Worm (Caenorhabditis elegans): ENCODE measurements around the gene srj-52.

srj-52 gene

DNA sequence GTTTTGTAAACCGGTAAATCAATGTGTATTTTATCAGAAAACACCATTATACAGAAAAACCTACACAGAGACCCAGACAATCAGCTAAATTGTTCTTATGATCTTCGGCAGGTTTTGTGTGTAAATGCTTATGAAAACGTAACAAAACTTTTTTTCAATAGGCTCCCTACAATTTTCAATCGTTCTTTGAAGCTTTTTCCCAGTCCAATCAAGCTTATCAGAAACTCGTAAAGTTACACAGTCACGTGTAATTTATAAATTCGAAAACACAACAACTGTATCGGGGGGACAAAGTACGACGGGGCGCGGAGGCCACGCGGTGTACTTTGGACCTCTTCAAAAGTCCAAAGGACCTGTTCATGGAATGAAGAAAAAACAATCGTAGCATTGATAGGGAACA, 34.4 kb upstream of the srj-52 start (continued):
- TF ChIP-seq lir-3 (tag; optimal IDR thresholded peaks at IDR 0.05) (no peak), pqm-1 (tag; optimal IDR thresholded peaks at IDR 0.05) (no peak), spr-1 (tag; optimal IDR thresholded peaks at IDR 0.05) (peak; percentile 25), daf-16 (GFP tag; optimal IDR thresholded peaks at IDR 0.05) (peak in 1 of 2 experiments; percentile 52), daf-16 (tag; optimal IDR thresholded peaks at IDR 0.05) (peak; percentile 94), attf-4 (tag; optimal IDR thresholded peaks at IDR 0.05) (no peak), Y75B8A.6 (GFP tag; IDR thresholded peaks at IDR 0.05) (no peak), saeg-2 (GFP tag; IDR thresholded peaks at IDR 0.05) (no peak), R02D3.7 (tag; optimal IDR thresholded peaks at IDR 0.05) (no peak), nhr-77 (tag; optimal IDR thresholded peaks at IDR 0.05) (peak; percentile 60), tra-1 (GFP tag; IDR thresholded peaks at IDR 0.05) (no peak), T26A8.4 (GFP tag; IDR thresholded peaks at IDR 0.05) (peak; percentile 78), ZK546.5 (tag; optimal IDR thresholded peaks at IDR 0.05) (no peak), snpc-4 (tag; optimal IDR thresholded peaks at IDR 0.05) (no peak), vab-7 (GFP tag; IDR thresholded peaks at IDR 0.05) (no peak), mdt-29 (GFP tag; IDR thresholded peaks at IDR 0.05) (peak; percentile 86), ceh-82 (tag; optimal IDR thresholded peaks at IDR 0.05) (no peak), mes-2 (tag; optimal IDR thresholded peaks at IDR 0.05; ENCODE audit: poor library complexity, severe bottlenecking) (peak; percentile 39), aha-1 (tag) (peak; percentile 47), nhr-10 (tag; optimal IDR thresholded peaks at IDR 0.05) (peak; percentile 61), hlh-30 (tag; optimal IDR thresholded peaks at IDR 0.05; ENCODE audit: insufficient read depth) (peak; percentile 89), cey-2 (tag; optimal IDR thresholded peaks at IDR 0.05; ENCODE audit: borderline replicate concordance, insufficient read depth) (peak; percentile 38), nhr-48 (tag; optimal IDR thresholded peaks at IDR 0.05) (peak; percentile 79), skn-1 (tag; optimal IDR thresholded peaks at IDR 0.05) (no peak), madf-5 (GFP tag; IDR thresholded peaks at IDR 0.05) (no peak), mdl-1 (tag; optimal IDR thresholded peaks at IDR 0.05) (peak in 1 of 2 experiments; percentile 74), F10B5.3 (tag; optimal IDR thresholded peaks at IDR 0.05) (no peak), ZK337.2 (GFP tag; IDR thresholded peaks at IDR 0.05) (no peak), lin-1 (GFP tag; IDR thresholded peaks at IDR 0.05) (0 out of 2 replicates have a peak, but pooled peaks have one; percentile 31), duxl-1 (tag; optimal IDR thresholded peaks at IDR 0.05; ENCODE audit: poor library complexity) (peak; percentile 80), lsy-2 (tag; optimal IDR thresholded peaks at IDR 0.05) (peak in 1 of 2 experiments; percentile 26), mxl-2 (GFP tag; conservative IDR thresholded peaks at IDR 0.05) (no peak), Y5F2A.4 (GFP tag; optimal IDR thresholded peaks at IDR 0.05) (no peak), nhr-28 (tag; optimal IDR thresholded peaks at IDR 0.05) (peak; percentile 19), unc-39 (tag; optimal IDR thresholded peaks at IDR 0.05) (no peak), lin-39 (tag; optimal IDR thresholded peaks at IDR 0.05) (no peak), dmd-6 (GFP tag; IDR thresholded peaks at IDR 0.05) (peak; percentile 66), ceh-20 (GFP tag; IDR thresholded peaks at IDR 0.05) (no peak), nhr-41 (GFP tag; IDR thresholded peaks at IDR 0.05) (no peak), lin-15B (tag; optimal IDR thresholded peaks at IDR 0.05) (no peak), dmd-9 (GFP tag; IDR thresholded peaks at IDR 0.05) (no peak), dve-1 (tag; optimal IDR thresholded peaks at IDR 0.05; ENCODE audit: insufficient read depth) (peak; percentile 89), ceh-32 (tag; optimal IDR thresholded peaks at IDR 0.05; ENCODE audit: poor library complexity) (no peak), dpl-1 (GFP tag; optimal IDR thresholded peaks at IDR 0.05) (no peak), nhr-42 (GFP tag; IDR thresholded peaks at IDR 0.05) (0 out of 2 replicates have a peak, but pooled peaks have one; percentile 4), F37D6.2 (tag; optimal IDR thresholded peaks at IDR 0.05) (no peak), daf-19 (GFP tag; conservative IDR thresholded peaks at IDR 0.05) (no peak), arid-1 (GFP tag; conservative IDR thresholded peaks at IDR 0.05) (no peak), snpc-1.2 (GFP tag; IDR thresholded peaks at IDR 0.05) (no peak), F44E2.7 (GFP tag; IDR thresholded peaks at IDR 0.05) (no peak), set-16 (GFP tag; IDR thresholded peaks at IDR 0.05) (no peak), lin-13 (GFP tag; optimal IDR thresholded peaks at IDR 0.05) (peak; percentile 4)

Data from whole organism, L4 larva.